Worm (Caenorhabditis elegans): ENCODE measurements around the gene Y59A8B.25.

ce11 chrV:18085150-18085833 lies 30.1 kb upstream of the Y59A8B.25 start, which contains the start of gene fbxa-106:
- TF ChIP-seq ztf-29 (GFP tag; IDR thresholded peaks at IDR 0.05) (no peak), tab-1 (GFP tag; IDR thresholded peaks at IDR 0.05) (no peak), ref-1 (GFP tag; conservative IDR thresholded peaks at IDR 0.05) (no peak), flt-1 (GFP tag; IDR thresholded peaks at IDR 0.05) (no peak), T22C8.4 (GFP tag; IDR thresholded peaks at IDR 0.05) (no peak), med-1 (GFP tag; optimal IDR thresholded peaks at IDR 0.05; ENCODE audit: insufficient read depth) (no peak), ztf-23 (GFP tag; IDR thresholded peaks at IDR 0.05) (no peak), klf-2 (GFP tag; conservative IDR thresholded peaks at IDR 0.05) (no peak)
